Fruit fly (Drosophila melanogaster) whole organism, embryonic: ENCODE results near the gene Ilp6.
A peak's percentile ranks its signal among the peaks of the same experiment; 100 is the strongest.

Source experiments
- Abd-B ChIP-seq: fragments of 200-800 bp; sonication (Bioruptor generic); optimal IDR thresholded peaks from 2 replicates; lab custom pipeline; 2018; ENCODE audit warnings: missing biosample characterization, mild to moderate bottlenecking, missing genetic modification characterization, moderate library complexity
- Antp ChIP-seq: fragments of 200-800 bp; sonication (Bioruptor generic); optimal IDR thresholded peaks from 3 replicates; lab custom pipeline; 2016; ENCODE audit warnings: missing biosample characterization, missing genetic modification characterization
- B-H2 ChIP-seq: fragments of 200-800 bp; sonication (Bioruptor generic); optimal IDR thresholded peaks from 2 replicates; lab custom pipeline; 2018; ENCODE audit warnings: missing biosample characterization, mild to moderate bottlenecking, missing genetic modification characterization
- CG10321 ChIP-seq: fragments of 200-800 bp; sonication (Bioruptor generic); IDR thresholded peaks from 2 replicates; pipeline ENCODE4 v1.3.6; 2022; ENCODE audit warnings: missing biosample characterization, missing genetic modification characterization
- CG12942 ChIP-seq: fragments of 200-800 bp; sonication (Bioruptor generic); optimal IDR thresholded peaks from 3 replicates; lab custom pipeline; 2016; ENCODE audit warnings: missing biosample characterization, missing genetic modification characterization
- CG14441 ChIP-seq: fragments of 200-800 bp; sonication (Bioruptor generic); IDR thresholded peaks from 2 replicates; pipeline ENCODE4 v1.3.6; 2022; ENCODE audit warnings: missing biosample characterization, missing genetic modification characterization
- CG14667 ChIP-seq: fragments of 200-800 bp; sonication (Bioruptor generic); IDR thresholded peaks from 2 replicates; pipeline ENCODE4 v1.3.6; 2022; ENCODE audit warnings: missing biosample characterization, missing genetic modification characterization
- CG14965 ChIP-seq: fragments of 200-800 bp; sonication (Bioruptor generic); optimal IDR thresholded peaks from 2 replicates; lab custom pipeline; 2016; ENCODE audit warnings: missing biosample characterization, missing genetic modification characterization, borderline replicate concordance
- CG15479 ChIP-seq: fragments of 200-800 bp; sonication (Bioruptor generic); optimal IDR thresholded peaks from 3 replicates; lab custom pipeline; 2019; ENCODE audit warnings: missing biosample characterization, mild to moderate bottlenecking, missing genetic modification characterization, moderate library complexity
- CG16863 ChIP-seq: fragments of 200-800 bp; sonication (Bioruptor generic); optimal IDR thresholded peaks from 3 replicates; lab custom pipeline; 2016; ENCODE audit warnings: missing biosample characterization, missing genetic modification characterization
- CG17385 ChIP-seq: fragments of 200-800 bp; sonication (Bioruptor generic); optimal IDR thresholded peaks from 3 replicates; lab custom pipeline; 2018; ENCODE audit warnings: missing biosample characterization, mild to moderate bottlenecking, missing genetic modification characterization
- CG17612 ChIP-seq: fragments of 200-800 bp; sonication (Bioruptor generic); IDR thresholded peaks from 2 replicates; pipeline ENCODE4 v1.3.6; 2022; ENCODE audit warnings: missing biosample characterization, missing genetic modification characterization
- CG17912 ChIP-seq: fragments of 200-800 bp; sonication (Bioruptor generic); optimal IDR thresholded peaks from 2 replicates; lab custom pipeline; 2018; ENCODE audit warnings: missing biosample characterization, mild to moderate bottlenecking, missing genetic modification characterization
- CG18599 ChIP-seq: fragments of 200-800 bp; sonication (Bioruptor generic); optimal IDR thresholded peaks from 3 replicates; lab custom pipeline; 2017; ENCODE audit warnings: missing biosample characterization, missing genetic modification characterization, mild to moderate bottlenecking, moderate library complexity, missing genetic modification reagents
- CG18619 ChIP-seq: fragments of 200-800 bp; sonication (Bioruptor generic); optimal IDR thresholded peaks from 3 replicates; lab custom pipeline; 2017; ENCODE audit warnings: missing biosample characterization, mild to moderate bottlenecking, missing genetic modification characterization
- CG2199 ChIP-seq: fragments of 200-800 bp; sonication (Bioruptor generic); IDR thresholded peaks from 3 replicates; pipeline ENCODE4 v1.3.6; 2022; ENCODE audit warnings: missing biosample characterization, missing genetic modification characterization
- CG31365 ChIP-seq: fragments of 200-800 bp; sonication (Bioruptor generic); optimal IDR thresholded peaks from 2 replicates; lab custom pipeline; 2018; ENCODE audit warnings: missing biosample characterization, mild to moderate bottlenecking, missing genetic modification characterization
- CG32767 ChIP-seq: fragments of 200-800 bp; sonication (Bioruptor generic); IDR thresholded peaks from 2 replicates; pipeline ENCODE4 v1.3.6; 2022; ENCODE audit warnings: missing biosample characterization, missing genetic modification characterization
- CG33213 ChIP-seq: fragments of 200-800 bp; sonication (Bioruptor generic); optimal IDR thresholded peaks from 3 replicates; lab custom pipeline; 2016; ENCODE audit warnings: missing biosample characterization, missing genetic modification characterization
- CG42726 ChIP-seq: fragments of 200-800 bp; sonication (Bioruptor generic); IDR thresholded peaks from 2 replicates; pipeline ENCODE4 v1.3.6; 2022; ENCODE audit warnings: missing biosample characterization, missing genetic modification characterization; ENCODE audit not compliant: partially characterized antibody
- CG4424 ChIP-seq: fragments of 200-800 bp; sonication (Bioruptor generic); optimal IDR thresholded peaks from 3 replicates; lab custom pipeline; 2016; ENCODE audit warnings: missing biosample characterization, missing genetic modification characterization
- CG6175 ChIP-seq: fragments of 200-800 bp; sonication (Bioruptor generic); IDR thresholded peaks from 3 replicates; pipeline ENCODE4 v1.3.6; 2022; ENCODE audit warnings: missing biosample characterization, missing genetic modification characterization
- CG6689 ChIP-seq: fragments of 200-800 bp; sonication (Bioruptor generic); IDR thresholded peaks from 2 replicates; pipeline ENCODE4 v1.3.6; 2022; ENCODE audit warnings: missing biosample characterization, missing genetic modification characterization
- CG7357 ChIP-seq: fragments of 200-800 bp; sonication (Bioruptor generic); IDR thresholded peaks from 3 replicates; pipeline ENCODE4 v1.3.6; 2022; ENCODE audit warnings: missing biosample characterization, missing genetic modification characterization
- CG7556 ChIP-seq: fragments of 200-800 bp; sonication (Bioruptor generic); optimal IDR thresholded peaks from 2 replicates; lab custom pipeline; 2017; ENCODE audit warnings: missing biosample characterization, mild to moderate bottlenecking, missing genetic modification characterization
- CG8290 ChIP-seq, 3 experiments: fragments of 200-800 bp; sonication (Bioruptor generic); optimal IDR thresholded peaks; 2 replicates each; lab custom pipeline; 2016 to 2019; ENCODE audit warnings: missing biosample characterization in 3 of 3, missing genetic modification characterization in 3 of 3, mild to moderate bottlenecking in 2 of 3, moderate library complexity in 1 of 3
- CG9609 ChIP-seq: fragments of 200-800 bp; sonication (Bioruptor generic); optimal IDR thresholded peaks from 3 replicates; lab custom pipeline; 2016; ENCODE audit warnings: missing biosample characterization, missing genetic modification characterization
- Camta ChIP-seq: fragments of 200-800 bp; sonication (Bioruptor generic); optimal IDR thresholded peaks from 2 replicates; lab custom pipeline; 2016; ENCODE audit warnings: missing biosample characterization, missing genetic modification characterization
- D19A ChIP-seq: fragments of 200-800 bp; optimal IDR thresholded peaks from 3 replicates; lab custom pipeline; 2019; ENCODE audit warnings: missing biosample characterization, mild to moderate bottlenecking, missing genetic modification characterization, moderate library complexity
- Dp ChIP-seq: fragments of 200-800 bp; sonication (Bioruptor generic); optimal IDR thresholded peaks from 2 replicates; lab custom pipeline; 2018; ENCODE audit warnings: missing biosample characterization, mild to moderate bottlenecking, missing genetic modification characterization, moderate library complexity
- Hsf ChIP-seq: fragments of 200-800 bp; sonication (Bioruptor generic); optimal IDR thresholded peaks from 3 replicates; lab custom pipeline; 2016; ENCODE audit warnings: missing biosample characterization, missing genetic modification characterization
- Lim3 ChIP-seq: fragments of 200-800 bp; sonication (Bioruptor generic); IDR thresholded peaks from 2 replicates; pipeline ENCODE4 v1.3.6; 2022; ENCODE audit warnings: missing biosample characterization, missing genetic modification characterization
- Mes4 ChIP-seq: fragments of 200-800 bp; sonication (Bioruptor generic); optimal IDR thresholded peaks from 2 replicates; lab custom pipeline; 2016; ENCODE audit warnings: missing biosample characterization, missing genetic modification characterization
- Six4 ChIP-seq: fragments of 200-800 bp; sonication (Bioruptor generic); optimal IDR thresholded peaks from 2 replicates; lab custom pipeline; 2016; ENCODE audit warnings: missing biosample characterization, missing genetic modification characterization
- bsh ChIP-seq, 2 experiments: fragments of 200-800 bp; sonication (Bioruptor generic); optimal IDR thresholded peaks; 2 replicates each; lab custom pipeline; 2017 to 2018; ENCODE audit warnings: mild to moderate bottlenecking in 2 of 2, missing biosample characterization in 2 of 2, missing genetic modification characterization in 2 of 2, moderate library complexity in 1 of 2
- chif ChIP-seq, 2 experiments: fragments of 200-800 bp; sonication (Bioruptor generic); optimal IDR thresholded peaks; 3 replicates each; lab custom pipeline; 2016; ENCODE audit warnings: missing biosample characterization in 2 of 2, missing genetic modification characterization in 2 of 2
- ci ChIP-seq: fragments of 200-800 bp; sonication (Bioruptor generic); IDR thresholded peaks from 3 replicates; pipeline ENCODE4 v1.3.6; 2022; ENCODE audit warnings: missing biosample characterization, missing genetic modification characterization
- dmrt99B ChIP-seq: fragments of 200-800 bp; sonication (Bioruptor generic); optimal IDR thresholded peaks from 2 replicates; lab custom pipeline; 2018; ENCODE audit warnings: missing biosample characterization, mild to moderate bottlenecking, missing genetic modification characterization, moderate library complexity
- insv ChIP-seq, 2 experiments: fragments of 200-800 bp; sonication (Bioruptor generic); optimal IDR thresholded peaks; 3 replicates each; lab custom pipeline; 2016 to 2018; ENCODE audit warnings: missing biosample characterization in 2 of 2, missing genetic modification characterization in 2 of 2
- lov ChIP-seq, 2 experiments: fragments of 200-800 bp in 1 of 2; fragments of >200 bp in 1 of 2; sonication (Bioruptor generic) in 1 of 2; IDR thresholded peaks in 1 of 2; optimal IDR thresholded peaks in 1 of 2; 2 replicates in 1 of 2; 3 replicates in 1 of 2; pipeline versions ENCODE4 v1.3.6 to Lab custom; 2017 to 2022; ENCODE audit warnings: missing biosample characterization in 1 of 2, missing genetic modification characterization in 1 of 2
- nerfin-2 ChIP-seq: fragments of 200-800 bp; sonication (Bioruptor generic); IDR thresholded peaks from 2 replicates; pipeline ENCODE4 v1.3.6; 2022; ENCODE audit warnings: missing biosample characterization, missing genetic modification characterization; ENCODE audit not compliant: partially characterized antibody
- oc ChIP-seq: fragments of 200-800 bp; sonication (Bioruptor generic); optimal IDR thresholded peaks from 2 replicates; lab custom pipeline; 2018; ENCODE audit warnings: missing biosample characterization, mild to moderate bottlenecking, missing genetic modification characterization, moderate library complexity
- org-1 ChIP-seq: fragments of 200-800 bp; sonication (Bioruptor generic); optimal IDR thresholded peaks from 2 replicates; lab custom pipeline; 2017; ENCODE audit warnings: missing biosample characterization, missing genetic modification characterization
- otp ChIP-seq: fragments of 200-800 bp; sonication (Bioruptor generic); IDR thresholded peaks from 3 replicates; pipeline ENCODE4, ENCODE4 v1.3.6; 2022; ENCODE audit warnings: missing biosample characterization, missing genetic modification characterization
- pho ChIP-seq: fragments of 200-800 bp; sonication (Bioruptor generic); optimal IDR thresholded peaks from 2 replicates; lab custom pipeline; 2016; ENCODE audit warnings: missing biosample characterization, missing genetic modification characterization
- pros ChIP-seq: fragments of 200-800 bp; sonication (Bioruptor generic); optimal IDR thresholded peaks from 3 replicates; lab custom pipeline; 2019; ENCODE audit warnings: missing biosample characterization, mild to moderate bottlenecking, missing genetic modification characterization, moderate library complexity
- pzg ChIP-seq: fragments of 200-800 bp; sonication (Bioruptor generic); optimal IDR thresholded peaks from 3 replicates; lab custom pipeline; 2018; ENCODE audit warnings: missing biosample characterization, mild to moderate bottlenecking, missing genetic modification characterization, moderate library complexity
- sob ChIP-seq: fragments of 200-800 bp; sonication (Bioruptor generic); IDR thresholded peaks from 2 replicates; pipeline ENCODE4 v1.3.6; 2022; ENCODE audit warnings: missing biosample characterization, missing genetic modification characterization
- tin ChIP-seq: fragments of 200-800 bp; sonication (Bioruptor generic); optimal IDR thresholded peaks from 3 replicates; lab custom pipeline; 2016; ENCODE audit warnings: missing biosample characterization, missing genetic modification characterization
- ttk ChIP-seq: fragments of 200-800 bp; sonication (Bioruptor generic); IDR thresholded peaks from 2 replicates; pipeline ENCODE4 v2.1.2; 2022; ENCODE audit warnings: missing biosample characterization, missing genetic modification characterization
- z ChIP-seq: fragments of 200-800 bp; sonication (Bioruptor generic); IDR thresholded peaks from 3 replicates; pipeline ENCODE4 v1.3.6; 2022; ENCODE audit warnings: missing biosample characterization, missing genetic modification characterization

Ilp6 gene

DNA sequence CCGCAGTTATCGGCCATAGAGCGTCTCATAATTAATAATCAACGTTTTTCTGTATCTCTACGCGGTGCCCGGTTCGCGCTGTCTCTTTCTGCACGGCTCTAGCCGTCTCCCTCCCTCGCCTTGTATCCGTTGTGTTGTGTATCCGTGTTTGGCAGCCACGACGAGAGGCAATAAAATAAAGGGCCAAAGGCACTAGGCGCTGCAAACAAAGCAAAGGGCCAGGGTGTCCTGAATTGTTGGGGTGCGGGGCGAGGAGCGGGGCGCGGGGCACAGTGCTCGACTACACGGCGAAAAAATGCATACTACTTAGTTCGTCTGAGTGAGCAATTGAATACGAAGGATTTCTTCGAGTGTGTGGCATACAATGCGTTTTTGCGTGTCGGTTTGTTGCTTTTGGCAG, 26.9 kb downstream of the Ilp6 start:
- TF ChIP-seq bsh (GFP tag; optimal IDR thresholded peaks at IDR 0.05; lab: Kevin White, UChicago) (no peak), D19A (tag; lab: Kevin White, UChicago) (peak; percentile 6), pho (no peak), CG12942 (GFP tag; lab: Kevin White, UChicago) (no peak), B-H2 (GFP tag; lab: Kevin White, UChicago) (no peak), tin (GFP tag; lab: Kevin White, UChicago) (no peak), CG17385 (GFP tag; lab: Kevin White, UChicago) (no peak), CG6689 (GFP tag; lab: Robert Waterston, UW) (no peak), CG4424 (no peak), CG18599 (GFP tag; lab: Kevin White, UChicago) (peak; percentile 17), CG31365 (tag; lab: Kevin White, UChicago) (no peak), CG7556 (GFP tag; lab: Kevin White, UChicago) (no peak), oc (no peak), CG6175 (GFP tag; lab: Robert Waterston, UW) (no peak), insv (GFP tag; optimal IDR thresholded peaks at IDR 0.05; lab: Kevin White, UChicago) (no peak), pzg (no peak), Lim3 (GFP tag; lab: Robert Waterston, UW) (no peak), CG14667 (GFP tag; lab: Robert Waterston, UW) (no peak), org-1 (no peak), CG32767 (GFP tag; lab: Robert Waterston, UW) (peak; percentile 69), Six4 (no peak), Abd-B (GFP tag; lab: Kevin White, UChicago) (no peak), Mes4 (GFP tag; lab: Kevin White, UChicago) (no peak), CG33213 (GFP tag; lab: Kevin White, UChicago) (no peak), CG7357 (no peak), lov (optimal IDR thresholded peaks at IDR 0.05; lab: Kevin White, UChicago) (no peak), lov (GFP tag; IDR thresholded peaks at IDR 0.05; lab: Robert Waterston, UW) (no peak), ttk (GFP tag; lab: Robert Waterston, UW) (no peak), nerfin-2 (GFP tag; lab: Robert Waterston, UW) (no peak), pros (GFP tag; lab: Kevin White, UChicago) (peak; percentile 98), CG17912 (GFP tag; lab: Kevin White, UChicago) (no peak), Antp (GFP tag; lab: Kevin White, UChicago) (no peak), chif (GFP tag; optimal IDR thresholded peaks at IDR 0.05; lab: Kevin White, UChicago) (no peak), CG15479 (GFP tag; lab: Kevin White, UChicago) (peak; percentile 21), CG42726 (no peak), CG14441 (GFP tag; lab: Robert Waterston, UW) (no peak), CG16863 (no peak), otp (GFP tag; lab: Robert Waterston, UW) (0 out of 3 replicates have a peak, but pooled peaks have one; percentile 16), Dp (GFP tag; lab: Kevin White, UChicago) (no peak), dmrt99B (tag; lab: Kevin White, UChicago) (no peak), CG14965 (GFP tag; lab: Kevin White, UChicago) (no peak), ci (GFP tag; lab: Robert Waterston, UW) (0 out of 3 replicates have a peak, but pooled peaks have one; percentile 26), Camta (GFP tag; lab: Kevin White, UChicago) (no peak), CG18619 (GFP tag; lab: Kevin White, UChicago) (no peak), CG2199 (0 out of 3 replicates have a peak, but pooled peaks have one; percentile 51), CG9609 (no peak), CG17612 (GFP tag; lab: Robert Waterston, UW) (no peak), CG10321 (peak; percentile 80), Hsf (GFP tag; lab: Kevin White, UChicago) (no peak), sob (no peak), CG8290 (GFP tag; optimal IDR thresholded peaks at IDR 0.05; lab: Kevin White, UChicago) (no peak), CG8290 (tag; optimal IDR thresholded peaks at IDR 0.05; lab: Kevin White, UChicago) (no peak), z (GFP tag; lab: Robert Waterston, UW) (0 out of 3 replicates have a peak, but pooled peaks have one; percentile 16)
